Worm (Caenorhabditis elegans): ENCODE measurements around the gene F53B3.6.

- no peak for TF ChIP-seq him-1 (tag; optimal IDR thresholded peaks at IDR 0.05)
- no peak for TF ChIP-seq W03F9.2 (tag; optimal IDR thresholded peaks at IDR 0.05)
Observed at ce11 chrX:2900897-2901496, 37.0 kb downstream of the F53B3.6 start.

Measured in whole organism, L4/young adult.